Fruit fly (Drosophila melanogaster) whole organism: ENCODE results near the gene dbo.

ENCODE experiments used
- CG8478 ChIP-seq: fragments of >200 bp; optimal IDR thresholded peaks from 2 replicates; lab custom pipeline; 2018; ENCODE audit warnings: inconsistent platforms
- Dll ChIP-seq: fragments of >200 bp; optimal IDR thresholded peaks from 2 replicates; lab custom pipeline; 2017
- psq ChIP-seq: fragments of >200 bp; optimal IDR thresholded peaks from 2 replicates; lab custom pipeline; 2017

- TF ChIP-seq Dll (lab: Kevin White, UChicago) (no peak), psq (lab: Kevin White, UChicago) (no peak), CG8478 (no peak)
These were observed 21.0 kb downstream of the dbo start for dm6 chr3L:15847655-15848054.
